Fruit fly (Drosophila melanogaster): ENCODE data around the gene CG31710.

dm6 chr2L:9705872-9706317 lies at the start of gene CG31710:
- peak in 1 of 2 experiments; percentile 7 for TF ChIP-seq dl (GFP tag; optimal IDR thresholded peaks at IDR 0.05; ENCODE audit: insufficient read depth in 1 of 2, partially characterized antibody in 2 of 2)
- TF ChIP-seq sage (GFP tag; optimal IDR thresholded peaks at IDR 0.05): no peak
- peak; percentile 10 for TF ChIP-seq Sp1 (GFP tag; optimal IDR thresholded peaks at IDR 0.05)
- peak; percentile 73 for TF ChIP-seq brk (GFP tag; optimal IDR thresholded peaks at IDR 0.05)
- TF ChIP-seq usp (GFP tag; optimal IDR thresholded peaks at IDR 0.05): no peak
- TF ChIP-seq lola (GFP tag; optimal IDR thresholded peaks at IDR 0.05): no peak

All from whole organism, wandering third instar larva.